Worm (Caenorhabditis elegans) whole organism, L2 larva: ENCODE data around the gene dpy-8.

Source experiments
- C34F6.9 ChIP-seq: fragments of 150-350 bp; optimal IDR thresholded peaks from 2 replicates; lab custom pipeline; 2014; ENCODE audit warnings: missing biosample characterization, missing genetic modification characterization
- F13H6.1 ChIP-seq: sonication (generic microtip); optimal IDR thresholded peaks from 2 replicates; lab custom pipeline; 2016; ENCODE audit warnings: missing genetic modification characterization, missing compliant biosample characterization
- R02D3.7 ChIP-seq: fragments of 150-350 bp; optimal IDR thresholded peaks from 2 replicates; lab custom pipeline; 2014; ENCODE audit warnings: missing biosample characterization, missing genetic modification characterization
- Y55F3AM.14 ChIP-seq: fragments of 200-800 bp; sonication (Bioruptor generic); optimal IDR thresholded peaks from 2 replicates; lab custom pipeline; 2018; ENCODE audit warnings: mild to moderate bottlenecking, missing genetic modification characterization, missing compliant biosample characterization
- alr-1 ChIP-seq: fragments of 150-350 bp; optimal IDR thresholded peaks from 2 replicates; lab custom pipeline; 2014; ENCODE audit warnings: missing biosample characterization, missing genetic modification characterization
- aly-2 ChIP-seq: fragments of 150-350 bp; optimal IDR thresholded peaks from 2 replicates; lab custom pipeline; 2014; ENCODE audit warnings: missing biosample characterization, missing genetic modification characterization
- ama-1 ChIP-seq: fragments of 150-350 bp; optimal IDR thresholded peaks from 2 replicates; lab custom pipeline; 2018; ENCODE audit warnings: inconsistent platforms
- blmp-1 ChIP-seq: sonication (generic microtip); optimal IDR thresholded peaks from 2 replicates; lab custom pipeline; 2017; ENCODE audit warnings: missing genetic modification characterization, mild to moderate bottlenecking, missing compliant biosample characterization, antibody characterized with exemption, moderate library complexity; ENCODE audit not compliant: insufficient read depth
- ceh-16 ChIP-seq: fragments of 150-350 bp; optimal IDR thresholded peaks from 2 replicates; lab custom pipeline; 2014; ENCODE audit warnings: missing biosample characterization, missing genetic modification characterization
- crh-2 ChIP-seq: sonication (generic microtip); optimal IDR thresholded peaks from 2 replicates; lab custom pipeline; 2017; ENCODE audit warnings: missing biosample characterization, missing genetic modification characterization
- egl-27 ChIP-seq: sonication (generic microtip); optimal IDR thresholded peaks from 3 replicates; lab custom pipeline; 2017; ENCODE audit warnings: missing biosample characterization, missing genetic modification reagents, missing genetic modification characterization
- elt-1 ChIP-seq: fragments of 150-350 bp; optimal IDR thresholded peaks from 2 replicates; lab custom pipeline; 2014; ENCODE audit warnings: missing biosample characterization, missing genetic modification characterization
- elt-3 ChIP-seq: sonication (generic microtip); optimal IDR thresholded peaks from 2 replicates; lab custom pipeline; 2017; ENCODE audit warnings: missing biosample characterization, missing genetic modification characterization
- fos-1 ChIP-seq: fragments of 150-350 bp; optimal IDR thresholded peaks from 2 replicates; lab custom pipeline; 2014; ENCODE audit warnings: missing biosample characterization, missing genetic modification characterization
- lin-11 ChIP-seq: fragments of 150-350 bp; sonication (generic microtip); optimal IDR thresholded peaks from 2 replicates; lab custom pipeline; 2014; ENCODE audit warnings: missing biosample characterization, missing genetic modification characterization, inconsistent platforms, mixed read lengths
- lin-39 ChIP-seq: fragments of 150-350 bp; optimal IDR thresholded peaks from 2 replicates; lab custom pipeline; 2014; ENCODE audit warnings: missing biosample characterization, missing genetic modification reagents, missing genetic modification characterization
- lsy-2 ChIP-seq, 2 experiments: fragments of 150-350 bp in 1 of 2; sonication (generic microtip) in 1 of 2; optimal IDR thresholded peaks; 2 replicates each; lab custom pipeline; 2014 to 2017; ENCODE audit warnings: missing biosample characterization in 2 of 2, missing genetic modification characterization in 2 of 2
- mab-5 ChIP-seq: fragments of 150-350 bp; optimal IDR thresholded peaks from 2 replicates; lab custom pipeline; 2014; ENCODE audit warnings: missing biosample characterization, missing genetic modification characterization
- mbf-1 ChIP-seq: sonication (generic microtip); optimal IDR thresholded peaks from 2 replicates; lab custom pipeline; 2017; ENCODE audit warnings: missing biosample characterization, missing genetic modification characterization
- mdl-1 ChIP-seq, 2 experiments: fragments of 150-350 bp in 1 of 2; sonication (generic microtip) in 1 of 2; optimal IDR thresholded peaks; 2 replicates each; lab custom pipeline; 2017; ENCODE audit warnings: missing biosample characterization in 2 of 2, missing genetic modification characterization in 2 of 2
- nhr-10 ChIP-seq: sonication (generic microtip); optimal IDR thresholded peaks from 2 replicates; lab custom pipeline; 2017; ENCODE audit warnings: missing biosample characterization, missing genetic modification characterization
- nhr-12 ChIP-seq: fragments of 150-350 bp; optimal IDR thresholded peaks from 2 replicates; lab custom pipeline; 2014; ENCODE audit warnings: missing biosample characterization, missing genetic modification characterization
- nhr-129 ChIP-seq: fragments of 150-350 bp; optimal IDR thresholded peaks from 2 replicates; lab custom pipeline; 2014; ENCODE audit warnings: missing biosample characterization, missing genetic modification characterization
- nhr-25 ChIP-seq: fragments of 150-350 bp; sonication (generic microtip); optimal IDR thresholded peaks from 3 replicates; lab custom pipeline; 2014; ENCODE audit warnings: missing biosample characterization, missing genetic modification characterization
- skn-1 ChIP-seq: sonication (generic microtip); optimal IDR thresholded peaks from 2 replicates; lab custom pipeline; 2017; ENCODE audit warnings: missing biosample characterization, missing genetic modification characterization
- sma-3 ChIP-seq: sonication (generic microtip); optimal IDR thresholded peaks from 2 replicates; lab custom pipeline; 2016; ENCODE audit warnings: missing genetic modification reagents, missing genetic modification characterization, missing compliant biosample characterization
- sma-9 ChIP-seq, 2 experiments: fragments of 150-350 bp in 1 of 2; sonication (generic microtip) in 1 of 2; optimal IDR thresholded peaks; 2 replicates each; lab custom pipeline; 2014 to 2016; ENCODE audit warnings: missing genetic modification characterization in 2 of 2, mild to moderate bottlenecking in 1 of 2, missing biosample characterization in 1 of 2, missing compliant biosample characterization in 1 of 2, missing genetic modification reagents in 1 of 2, moderate library complexity in 1 of 2
- unc-39 ChIP-seq: fragments of 150-350 bp; optimal IDR thresholded peaks from 2 replicates; lab custom pipeline; 2014; ENCODE audit warnings: missing biosample characterization, missing genetic modification characterization
- unc-55 ChIP-seq: fragments of 150-350 bp; sonication (generic microtip); optimal IDR thresholded peaks from 3 replicates; lab custom pipeline; 2014; ENCODE audit warnings: missing biosample characterization, missing genetic modification reagents, missing genetic modification characterization
- unc-62 ChIP-seq: fragments of 150-350 bp; optimal IDR thresholded peaks from 2 replicates; lab custom pipeline; 2014; ENCODE audit warnings: missing biosample characterization, missing genetic modification reagents, missing genetic modification characterization
- ztf-4 ChIP-seq: fragments of 150-350 bp; optimal IDR thresholded peaks from 2 replicates; lab custom pipeline; 2014; ENCODE audit warnings: missing biosample characterization, missing genetic modification characterization

Gene dpy-8

ce11 chrX:5147918-5148317 is 2.4 kb downstream of the dpy-8 start, which contains the start of gene C31H2.14:
Gene C31H2.14 (plus strand): TSS chrX:5148218.
- TF ChIP-seq nhr-10 (tag; lab: Kevin White, UChicago): no peak
- no peak for TF ChIP-seq ceh-16 (tag; lab: Kevin White, UChicago)
- no peak for TF ChIP-seq ztf-4 (tag; lab: Kevin White, UChicago)
- TF ChIP-seq nhr-12: no peak
- TF ChIP-seq mab-5 (tag; lab: Kevin White, UChicago): no peak
- TF ChIP-seq fos-1: no peak
- TF ChIP-seq elt-3 (tag; lab: Kevin White, UChicago): no peak
- no peak for TF ChIP-seq crh-2 (tag; lab: Kevin White, UChicago)
- TF ChIP-seq skn-1 (tag; lab: Kevin White, UChicago): no peak

- TF ChIP-seq C34F6.9 (tag; lab: Kevin White, UChicago): no peak
- peak; percentile 69 for TF ChIP-seq F13H6.1
- TF ChIP-seq ceh-16 (tag; lab: Kevin White, UChicago): no peak
- TF ChIP-seq, all 48 proteins: peak for 1
Observed at ce11 chrX:5142403-5142802, 7.9 kb downstream of the dpy-8 start.

DNA sequence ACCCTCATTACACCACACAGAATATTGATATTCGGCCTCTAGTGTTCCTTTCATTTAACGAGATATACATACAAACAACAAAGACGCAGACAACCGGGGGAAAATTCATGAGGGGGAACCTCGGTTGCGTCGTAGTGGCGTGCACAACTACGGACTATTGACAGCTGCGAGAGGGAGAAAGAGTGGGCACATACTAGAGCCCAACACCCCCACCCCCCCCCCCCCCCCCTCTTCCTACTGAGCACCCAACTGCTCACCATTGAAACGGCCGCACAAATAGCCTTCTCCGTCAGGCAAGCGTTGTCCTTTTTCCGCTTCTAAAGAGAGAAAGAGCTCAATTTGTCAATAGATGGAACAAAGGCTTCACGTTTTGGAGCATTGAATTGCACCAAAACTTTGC is 10.1 kb downstream of the dpy-8 start:
- no peak for TF ChIP-seq sma-3 (GFP tag; lab: Kevin White, UChicago)
- peak; percentile 21 for TF ChIP-seq unc-55
- peak; percentile 31 for TF ChIP-seq C34F6.9 (tag; lab: Kevin White, UChicago)
- no peak for TF ChIP-seq aly-2 (tag; lab: Kevin White, UChicago)
- TF ChIP-seq unc-39 (tag; lab: Kevin White, UChicago): no peak
- TF ChIP-seq sma-9 (GFP tag; optimal IDR thresholded peaks at IDR 0.05; lab: Kevin White, UChicago): peak; percentile 41
- no peak for TF ChIP-seq sma-9 (tag; optimal IDR thresholded peaks at IDR 0.05; lab: Kevin White, UChicago)
- TF ChIP-seq mbf-1 (tag; lab: Kevin White, UChicago): no peak
- peak; percentile 19 for TF ChIP-seq Y55F3AM.14 (GFP tag; lab: Kevin White, UChicago)

DNA sequence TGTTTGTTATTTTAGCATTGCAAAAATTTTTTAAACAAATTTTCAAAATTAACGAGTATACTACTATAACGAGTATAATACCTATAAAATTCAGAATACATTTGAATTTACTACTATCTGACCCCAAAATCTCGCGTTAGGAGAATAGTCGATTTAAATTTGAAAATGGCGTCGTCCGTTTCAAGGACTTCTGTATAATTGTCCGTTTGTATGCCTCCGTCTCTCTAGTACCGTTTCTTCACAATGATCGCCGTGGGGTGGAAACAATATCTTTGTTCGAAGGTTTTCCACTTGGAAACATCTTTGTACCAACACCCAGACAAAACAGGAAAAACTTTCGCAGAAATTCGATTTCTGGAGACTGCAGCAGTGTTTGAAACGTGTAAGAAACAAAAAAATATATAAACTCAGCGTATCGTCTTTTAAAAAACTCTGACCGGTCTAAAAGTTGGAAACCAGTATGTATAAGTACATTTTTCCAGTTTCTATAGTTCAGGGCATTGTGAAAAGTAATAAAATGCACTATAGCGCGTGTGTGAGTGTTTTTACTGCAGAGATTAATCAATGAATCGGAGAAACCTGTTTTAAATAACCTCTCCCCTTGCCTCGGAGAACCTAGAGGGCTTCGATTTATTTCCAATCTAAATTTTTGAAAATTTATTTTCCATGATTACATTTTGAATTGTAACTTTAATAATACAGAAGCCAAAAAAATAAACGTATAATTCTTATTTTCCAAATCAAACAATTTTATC is 12.4 kb downstream of the dpy-8 start:
- peak; percentile 42 for TF ChIP-seq sma-9 (GFP tag; optimal IDR thresholded peaks at IDR 0.05; lab: Kevin White, UChicago)
- no peak for TF ChIP-seq sma-9 (tag; optimal IDR thresholded peaks at IDR 0.05; lab: Kevin White, UChicago)
- TF ChIP-seq egl-27 (tag; lab: Kevin White, UChicago): no peak
- no peak for TF ChIP-seq alr-1
- TF ChIP-seq unc-62: no peak
- no peak for TF ChIP-seq lin-11 (tag; lab: Kevin White, UChicago)
- no peak for TF ChIP-seq skn-1 (tag; lab: Kevin White, UChicago)
- TF ChIP-seq lsy-2 (tag; optimal IDR thresholded peaks at IDR 0.05; lab: Kevin White, UChicago): no peak
- peak; percentile 5 for TF ChIP-seq nhr-129 (tag; lab: Kevin White, UChicago)
- peak; percentile 49 for TF ChIP-seq ceh-16 (tag; lab: Kevin White, UChicago)
- no peak for TF ChIP-seq ama-1
- TF ChIP-seq fos-1: no peak
- TF ChIP-seq nhr-25 (tag; lab: Kevin White, UChicago): peak; percentile 27
- no peak for TF ChIP-seq blmp-1 (tag; lab: Kevin White, UChicago)
- no peak for TF ChIP-seq sma-3 (GFP tag; lab: Kevin White, UChicago)
- TF ChIP-seq mdl-1 (tag; optimal IDR thresholded peaks at IDR 0.05; lab: Kevin White, UChicago): no peak
- TF ChIP-seq lin-39 (tag; lab: Kevin White, UChicago): no peak
- no peak for TF ChIP-seq mab-5 (tag; lab: Kevin White, UChicago)
- TF ChIP-seq R02D3.7 (tag; lab: Kevin White, UChicago): no peak
- TF ChIP-seq, all 48 proteins: peak for 4

- TF ChIP-seq crh-2 (tag; lab: Kevin White, UChicago) (peak; percentile 76), sma-3 (GFP tag; lab: Kevin White, UChicago) (peak; percentile 0), elt-1 (tag; lab: Kevin White, UChicago) (no peak), nhr-25 (tag; lab: Kevin White, UChicago) (peak; percentile 8), nhr-129 (tag; lab: Kevin White, UChicago) (peak; percentile 24)
Observed at ce11 chrX:5135548-5135947, 14.7 kb downstream of the dpy-8 start.
